Fruit fly (Drosophila melanogaster): ENCODE measurements around the gene CG6793.

CG6793 gene

DNA sequence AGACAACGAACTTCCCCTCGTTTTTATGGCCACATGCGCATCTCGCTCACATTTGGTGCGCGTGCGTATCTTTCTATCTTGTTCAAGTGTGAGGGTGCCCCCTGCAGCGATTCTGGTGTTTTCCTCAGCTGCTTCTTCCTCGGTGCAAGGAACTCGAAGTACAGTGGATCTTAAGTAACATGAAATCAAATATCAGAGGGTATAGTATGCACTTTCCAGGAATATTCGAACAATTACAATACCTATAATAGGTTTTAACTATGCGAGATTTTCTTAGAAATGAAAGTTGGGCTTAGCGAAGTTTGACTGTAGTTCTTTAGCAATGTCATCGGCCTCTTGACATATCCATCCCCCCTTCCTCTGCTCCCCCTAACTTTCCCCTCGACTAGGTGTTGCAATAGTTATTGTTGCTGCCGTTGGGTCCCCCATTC lies 20.6 kb downstream of the CG6793 start (continued):
- TF ChIP-seq jumu (GFP tag; optimal IDR thresholded peaks at IDR 0.05) (peak; percentile 36), h (optimal IDR thresholded peaks at IDR 0.05) (no peak), CG17385 (GFP tag; optimal IDR thresholded peaks at IDR 0.05) (peak; percentile 66), crc (GFP tag; optimal IDR thresholded peaks at IDR 0.05) (no peak), maf-S (GFP tag; optimal IDR thresholded peaks at IDR 0.05) (no peak), CG1603 (tag; optimal IDR thresholded peaks at IDR 0.05) (peak; percentile 87), CG13296 (GFP tag; optimal IDR thresholded peaks at IDR 0.05) (no peak), HLHmδ (GFP tag; optimal IDR thresholded peaks at IDR 0.05) (peak; percentile 78), sd (tag; optimal IDR thresholded peaks at IDR 0.05) (no peak), CG9727 (GFP tag; optimal IDR thresholded peaks at IDR 0.05) (peak; percentile 74), nmo (GFP tag; optimal IDR thresholded peaks at IDR 0.05) (peak; percentile 33), CG10979 (tag; optimal IDR thresholded peaks at IDR 0.05) (peak; percentile 74), vnd (GFP tag; IDR thresholded peaks at IDR 0.05; ENCODE audit: partially characterized antibody) (no peak), CG1792 (GFP tag; optimal IDR thresholded peaks at IDR 0.05) (no peak), CG17361 (GFP tag; IDR thresholded peaks at IDR 0.05) (no peak), NK7.1 (GFP tag; optimal IDR thresholded peaks at IDR 0.05) (no peak), CG7372 (GFP tag; IDR thresholded peaks at IDR 0.05) (0 out of 2 replicates have a peak, but pooled peaks have one; percentile 19), CG7987 (GFP tag; optimal IDR thresholded peaks at IDR 0.05) (no peak), CG6654 (GFP tag; optimal IDR thresholded peaks at IDR 0.05) (no peak), CG4404 (GFP tag; IDR thresholded peaks at IDR 0.05) (peak; percentile 89), CG9876 (GFP tag; optimal IDR thresholded peaks at IDR 0.05) (no peak), MBD-R2 (GFP tag; IDR thresholded peaks at IDR 0.05) (no peak), CG12236 (GFP tag; optimal IDR thresholded peaks at IDR 0.05) (peak; percentile 21), CG42726 (GFP tag; IDR thresholded peaks at IDR 0.05; ENCODE audit: partially characterized antibody) (no peak), CG9797 (GFP tag; optimal IDR thresholded peaks at IDR 0.05) (no peak), CG5953 (GFP tag; IDR thresholded peaks at IDR 0.05) (no peak), CG8359 (GFP tag; optimal IDR thresholded peaks at IDR 0.05; ENCODE audit: borderline replicate concordance) (no peak), Nf-YB (GFP tag; optimal IDR thresholded peaks at IDR 0.05) (peak; percentile 24), CG4730 (GFP tag; IDR thresholded peaks at IDR 0.05) (peak; percentile 38; the same call in 1 of the 2 replicates), CG7928 (GFP tag; optimal IDR thresholded peaks at IDR 0.05) (no peak), ken (GFP tag; IDR thresholded peaks at IDR 0.05) (peak; percentile 36; the same call in 1 of the 3 replicates), Rfx (GFP tag; IDR thresholded peaks at IDR 0.05) (no peak), prd (optimal IDR thresholded peaks at IDR 0.05) (no peak), prd (GFP tag; IDR thresholded peaks at IDR 0.05) (peak; percentile 86), CG1647 (GFP tag; optimal IDR thresholded peaks at IDR 0.05) (no peak), Dref (GFP tag; IDR thresholded peaks at IDR 0.05) (no peak), fd96Cb (tag; optimal IDR thresholded peaks at IDR 0.05) (peak; percentile 56), trem (tag; optimal IDR thresholded peaks at IDR 0.05) (peak; percentile 19), Ets65A (GFP tag) (peak; percentile 86), CG8924 (tag; optimal IDR thresholded peaks at IDR 0.05) (no peak), CG10543 (GFP tag; optimal IDR thresholded peaks at IDR 0.05) (no peak), CG2889 (GFP tag; IDR thresholded peaks at IDR 0.05) (0 out of 3 replicates have a peak, but pooled peaks have one; percentile 32), Bteb2 (GFP tag; optimal IDR thresholded peaks at IDR 0.05) (no peak), MTF-1 (GFP tag; optimal IDR thresholded peaks at IDR 0.05; ENCODE audit: borderline replicate concordance) (no peak), wek (GFP tag; optimal IDR thresholded peaks at IDR 0.05) (no peak), Deaf1 (tag; optimal IDR thresholded peaks at IDR 0.05) (no peak), CG4854 (GFP tag; optimal IDR thresholded peaks at IDR 0.05) (peak; percentile 3), GATAe (GFP tag; conservative IDR thresholded peaks at IDR 0.05) (no peak), lmd (GFP tag; IDR thresholded peaks at IDR 0.05) (peak; percentile 48; the same call in 1 of the 2 replicates), Drgx (GFP tag; IDR thresholded peaks at IDR 0.05) (peak; percentile 57; the same call in 1 of the 2 replicates), Dll (GFP tag; IDR thresholded peaks at IDR 0.05; ENCODE audit: partially characterized antibody) (no peak), crol (GFP tag; IDR thresholded peaks at IDR 0.05) (peak; percentile 55)
